Fruit fly (Drosophila melanogaster) whole organism, wandering third instar larva: ENCODE measurements around the gene wts.
A peak's percentile ranks its signal among the peaks of the same experiment; 100 is the strongest.

Experiments
- Abd-B ChIP-seq: fragments of >200 bp; optimal IDR thresholded peaks from 2 replicates; lab custom pipeline; 2017; ENCODE audit warnings: missing biosample characterization, missing genetic modification characterization
- CG32264 ChIP-seq: fragments of 200-800 bp; sonication (Bioruptor generic); optimal IDR thresholded peaks from 2 replicates; lab custom pipeline; 2016; ENCODE audit warnings: missing biosample characterization, missing genetic modification characterization
- CG9705 ChIP-seq: fragments of 200-800 bp; sonication (Bioruptor generic); optimal IDR thresholded peaks from 2 replicates; lab custom pipeline; 2018; ENCODE audit warnings: missing biosample characterization, mild to moderate bottlenecking, missing genetic modification characterization
- CrebA ChIP-seq: fragments of 200-800 bp; sonication (Bioruptor generic); optimal IDR thresholded peaks from 2 replicates; lab custom pipeline; 2016; ENCODE audit warnings: missing biosample characterization, mild to moderate bottlenecking, missing genetic modification characterization, borderline replicate concordance
- Dfd ChIP-seq: fragments of >200 bp; optimal IDR thresholded peaks from 2 replicates; lab custom pipeline; 2017; ENCODE audit warnings: missing biosample characterization, missing genetic modification characterization
- Dif ChIP-seq: fragments of 200-275, 200-300 bp; sonication (Bioruptor generic); optimal IDR thresholded peaks from 2 replicates; lab custom pipeline; 2018; ENCODE audit warnings: missing biosample characterization, missing genetic modification characterization; ENCODE audit not compliant: partially characterized antibody
- GATAd ChIP-seq: sonication (Bioruptor generic); optimal IDR thresholded peaks from 2 replicates; lab custom pipeline; 2016; ENCODE audit warnings: missing biosample characterization, missing genetic modification characterization
- HLH106 ChIP-seq: fragments of 200-800 bp; optimal IDR thresholded peaks from 3 replicates; lab custom pipeline; 2019; ENCODE audit warnings: missing biosample characterization, mild to moderate bottlenecking, missing genetic modification characterization, moderate library complexity
- Hnf4 ChIP-seq: fragments of 200-800 bp; sonication (Bioruptor generic); optimal IDR thresholded peaks from 2 replicates; lab custom pipeline; 2016; ENCODE audit warnings: missing biosample characterization, mild to moderate bottlenecking, missing genetic modification characterization
- Hr78 ChIP-seq: fragments of >200 bp; optimal IDR thresholded peaks from 2 replicates; lab custom pipeline; 2017; ENCODE audit warnings: missing biosample characterization, missing genetic modification characterization
- Hr83 ChIP-seq: fragments of 200-300 bp; sonication (Bioruptor generic); optimal IDR thresholded peaks from 2 replicates; lab custom pipeline; 2016; ENCODE audit warnings: missing biosample characterization, mild to moderate bottlenecking, missing genetic modification characterization, moderate library complexity; ENCODE audit not compliant: poor library complexity, severe bottlenecking
- Jra ChIP-seq: sonication (Bioruptor generic); optimal IDR thresholded peaks from 2 replicates; lab custom pipeline; 2016; ENCODE audit warnings: missing biosample characterization, missing genetic modification characterization
- Mio ChIP-seq: sonication (Bioruptor generic); optimal IDR thresholded peaks from 2 replicates; lab custom pipeline; 2016; ENCODE audit warnings: missing biosample characterization, missing genetic modification characterization
- Myc ChIP-seq: fragments of >200 bp; optimal IDR thresholded peaks from 2 replicates; lab custom pipeline; 2017
- N ChIP-seq: fragments of >200 bp; optimal IDR thresholded peaks from 2 replicates; lab custom pipeline; 2018; ENCODE audit warnings: missing biosample characterization, missing external identifiers, missing genetic modification characterization
- OdsH ChIP-seq: fragments of 200-800 bp; sonication (Bioruptor generic); optimal IDR thresholded peaks from 2 replicates; lab custom pipeline; 2016; ENCODE audit warnings: missing biosample characterization, mild to moderate bottlenecking, missing genetic modification characterization
- Rel ChIP-seq, 2 experiments: fragments of 200-800 bp; sonication (Bioruptor generic) in 1 of 2; optimal IDR thresholded peaks; 2 replicates in 1 of 2; 3 replicates in 1 of 2; lab custom pipeline; 2016 to 2019; ENCODE audit warnings: mild to moderate bottlenecking in 2 of 2, missing biosample characterization in 2 of 2, missing genetic modification characterization in 2 of 2, moderate library complexity in 1 of 2
- Sp1 ChIP-seq: fragments of 200-800 bp; sonication (Bioruptor generic); optimal IDR thresholded peaks from 3 replicates; lab custom pipeline; 2019; ENCODE audit warnings: missing biosample characterization, mild to moderate bottlenecking, missing genetic modification characterization, moderate library complexity
- Vsx2 ChIP-seq: fragments of 200-300, 225-300 bp; sonication (Bioruptor generic); optimal IDR thresholded peaks from 2 replicates; lab custom pipeline; 2018; ENCODE audit warnings: missing biosample characterization, missing genetic modification characterization; ENCODE audit not compliant: partially characterized antibody
- br ChIP-seq: fragments of 200-800 bp; sonication (Bioruptor generic); optimal IDR thresholded peaks from 2 replicates; lab custom pipeline; 2016; ENCODE audit warnings: missing biosample characterization, missing genetic modification characterization
- brk ChIP-seq: fragments of 200-800 bp; sonication (Bioruptor generic); optimal IDR thresholded peaks from 2 replicates; lab custom pipeline; 2016; ENCODE audit warnings: missing biosample characterization, mild to moderate bottlenecking, missing genetic modification characterization
- dl ChIP-seq, 2 experiments: fragments of 175-275, 200-275 bp in 1 of 2; fragments of 200-275 bp in 1 of 2; sonication (Bioruptor generic); optimal IDR thresholded peaks; lab custom pipeline; 2018; ENCODE audit warnings: mild to moderate bottlenecking in 2 of 2, missing biosample characterization in 2 of 2, missing genetic modification characterization in 2 of 2, moderate library complexity in 2 of 2; ENCODE audit not compliant: partially characterized antibody in 2 of 2, insufficient read depth in 1 of 2
- dmrt93B ChIP-seq: fragments of 200-800 bp; sonication (Bioruptor generic); optimal IDR thresholded peaks from 2 replicates; lab custom pipeline; 2018; ENCODE audit warnings: missing biosample characterization, mild to moderate bottlenecking, missing genetic modification characterization
- dsf ChIP-seq: sonication (Bioruptor generic); optimal IDR thresholded peaks from 2 replicates; lab custom pipeline; 2016; ENCODE audit warnings: missing biosample characterization, missing genetic modification characterization, borderline replicate concordance
- ey ChIP-seq: fragments of 200-800 bp; sonication (Bioruptor generic); optimal IDR thresholded peaks from 2 replicates; lab custom pipeline; 2016; ENCODE audit warnings: missing biosample characterization, missing genetic modification characterization
- foxo ChIP-seq, 2 experiments: fragments of 200-800 bp; sonication (Bioruptor generic); optimal IDR thresholded peaks; 2 replicates in 1 of 2; 3 replicates in 1 of 2; lab custom pipeline; 2016 to 2017; ENCODE audit warnings: missing biosample characterization in 2 of 2, missing genetic modification characterization in 2 of 2
- fru ChIP-seq: fragments of 200-800 bp; sonication (Bioruptor generic); optimal IDR thresholded peaks from 3 replicates; lab custom pipeline; 2016; ENCODE audit warnings: missing biosample characterization, mild to moderate bottlenecking, missing genetic modification characterization
- h ChIP-seq: fragments of 200-800 bp; sonication (Bioruptor generic); optimal IDR thresholded peaks from 3 replicates; lab custom pipeline; 2016; ENCODE audit warnings: missing biosample characterization, mild to moderate bottlenecking, missing genetic modification characterization
- jim ChIP-seq: fragments of 175-275, 200-325 bp; sonication (Bioruptor generic); optimal IDR thresholded peaks from 2 replicates; lab custom pipeline; 2016; ENCODE audit warnings: missing biosample characterization, mild to moderate bottlenecking, missing genetic modification characterization
- lola ChIP-seq: fragments of >200 bp; optimal IDR thresholded peaks from 2 replicates; lab custom pipeline; 2017; ENCODE audit warnings: missing biosample characterization, missing genetic modification characterization
- pan ChIP-seq: fragments of >200 bp; optimal IDR thresholded peaks from 2 replicates; lab custom pipeline; 2017
- psq ChIP-seq: fragments of 200-800 bp; sonication (Bioruptor generic); optimal IDR thresholded peaks from 3 replicates; lab custom pipeline; 2017; ENCODE audit warnings: missing biosample characterization, mild to moderate bottlenecking, missing genetic modification characterization, moderate library complexity
- rgr ChIP-seq: fragments of 200-800 bp; sonication (Bioruptor generic); optimal IDR thresholded peaks from 3 replicates; lab custom pipeline; 2016; ENCODE audit warnings: missing biosample characterization, mild to moderate bottlenecking, missing genetic modification characterization
- sage ChIP-seq: fragments of 200-800 bp; sonication (Bioruptor generic); optimal IDR thresholded peaks from 2 replicates; lab custom pipeline; 2016; ENCODE audit warnings: missing biosample characterization, mild to moderate bottlenecking, missing genetic modification characterization
- sv ChIP-seq: fragments of 200-800 bp; sonication (Bioruptor generic); optimal IDR thresholded peaks from 3 replicates; lab custom pipeline; 2016; ENCODE audit warnings: missing biosample characterization, missing genetic modification characterization
- tai ChIP-seq: sonication (Bioruptor generic); optimal IDR thresholded peaks from 2 replicates; lab custom pipeline; 2016; ENCODE audit warnings: missing biosample characterization, missing genetic modification characterization
- usp ChIP-seq: fragments of >200 bp; optimal IDR thresholded peaks from 2 replicates; lab custom pipeline; 2017; ENCODE audit warnings: missing biosample characterization, missing genetic modification characterization
- woc ChIP-seq: sonication (Bioruptor generic); optimal IDR thresholded peaks from 2 replicates; lab custom pipeline; 2016; ENCODE audit warnings: missing biosample characterization, mild to moderate bottlenecking, missing genetic modification characterization

Gene wts

dm6 chr3R:30842199-30842598 is 35.8 kb upstream of the wts start (continued):
- TF ChIP-seq fru (GFP tag; lab: Kevin White, UChicago) (peak; percentile 14), Myc (lab: Kevin White, UChicago) (no peak), Rel (GFP tag; optimal IDR thresholded peaks at IDR 0.05; lab: Kevin White, UChicago) (no peak), Rel (tag; optimal IDR thresholded peaks at IDR 0.05; lab: Kevin White, UChicago) (no peak), Vsx2 (no peak)
- TF ChIP-seq, all 38 proteins: peak for 11

dm6 chr3R:30840741-30841140 is 34.3 kb upstream of the wts start:
- TF ChIP-seq Hr78 (no peak), dmrt93B (GFP tag; lab: Kevin White, UChicago) (no peak), rgr (GFP tag; lab: Kevin White, UChicago) (no peak), CrebA (GFP tag; lab: Kevin White, UChicago) (no peak), Abd-B (GFP tag; lab: Kevin White, UChicago) (no peak), OdsH (no peak), sv (no peak), Hr83 (GFP tag; lab: Kevin White, UChicago) (no peak), HLH106 (tag; lab: Kevin White, UChicago) (no peak), foxo (GFP tag; optimal IDR thresholded peaks at IDR 0.05; lab: Kevin White, UChicago) (no peak), pan (lab: Kevin White, UChicago) (no peak), usp (no peak), woc (GFP tag; lab: Kevin White, UChicago) (no peak), dl (GFP tag; optimal IDR thresholded peaks at IDR 0.05; lab: Kevin White, UChicago; ENCODE audit: insufficient read depth in 1 of 2, partially characterized antibody in 2 of 2) (no peak), jim (GFP tag; lab: Kevin White, UChicago) (no peak), ey (GFP tag; lab: Kevin White, UChicago) (no peak)

dm6 chr3R:30833078-30833477 is 26.7 kb upstream of the wts start:
- no peak for TF ChIP-seq usp
- no peak for TF ChIP-seq sv
- TF ChIP-seq Myc (lab: Kevin White, UChicago): no peak
- peak; percentile 4 for TF ChIP-seq ey (GFP tag; lab: Kevin White, UChicago)
- no peak for TF ChIP-seq lola (GFP tag; lab: Kevin White, UChicago)
- no peak for TF ChIP-seq Rel (GFP tag; optimal IDR thresholded peaks at IDR 0.05; lab: Kevin White, UChicago)
- TF ChIP-seq Rel (tag; optimal IDR thresholded peaks at IDR 0.05; lab: Kevin White, UChicago): no peak
- TF ChIP-seq Hr78: no peak
- no peak for TF ChIP-seq Jra (GFP tag; lab: Kevin White, UChicago)
- TF ChIP-seq Sp1 (GFP tag; lab: Kevin White, UChicago): peak; percentile 16
- no peak for TF ChIP-seq Hr83 (GFP tag; lab: Kevin White, UChicago)
- TF ChIP-seq pan (lab: Kevin White, UChicago): no peak
- TF ChIP-seq HLH106 (tag; lab: Kevin White, UChicago): no peak
- peak; percentile 17 for TF ChIP-seq brk (GFP tag; lab: Kevin White, UChicago)
- TF ChIP-seq foxo (GFP tag; optimal IDR thresholded peaks at IDR 0.05; lab: Kevin White, UChicago): peak in 1 of 2 experiments; percentile 66
- no peak for TF ChIP-seq GATAd (GFP tag; lab: Kevin White, UChicago)
- peak; percentile 59 for TF ChIP-seq rgr (GFP tag; lab: Kevin White, UChicago)
- TF ChIP-seq Abd-B (GFP tag; lab: Kevin White, UChicago): no peak
- TF ChIP-seq dl (GFP tag; optimal IDR thresholded peaks at IDR 0.05; lab: Kevin White, UChicago; ENCODE audit: insufficient read depth in 1 of 2, partially characterized antibody in 2 of 2): no peak
- no peak for TF ChIP-seq N
- no peak for TF ChIP-seq CG9705
- TF ChIP-seq fru (GFP tag; lab: Kevin White, UChicago): peak; percentile 19
- no peak for TF ChIP-seq tai (GFP tag; lab: Kevin White, UChicago)
- no peak for TF ChIP-seq dmrt93B (GFP tag; lab: Kevin White, UChicago)
- no peak for TF ChIP-seq Vsx2
- peak; percentile 40 for TF ChIP-seq Hnf4 (GFP tag; lab: Kevin White, UChicago)
- TF ChIP-seq woc (GFP tag; lab: Kevin White, UChicago): no peak
- TF ChIP-seq Mio (GFP tag; lab: Kevin White, UChicago): no peak
- TF ChIP-seq Dif (GFP tag; lab: Kevin White, UChicago): no peak
- no peak for TF ChIP-seq CG32264 (GFP tag; lab: Kevin White, UChicago)
- TF ChIP-seq psq (GFP tag; lab: Kevin White, UChicago): peak; percentile 39
- TF ChIP-seq OdsH: peak; percentile 46
- no peak for TF ChIP-seq CrebA (GFP tag; lab: Kevin White, UChicago)
- no peak for TF ChIP-seq Dfd (GFP tag; lab: Kevin White, UChicago)
- TF ChIP-seq sage (GFP tag; lab: Kevin White, UChicago): no peak
- TF ChIP-seq br (GFP tag; lab: Kevin White, UChicago): no peak
- no peak for TF ChIP-seq jim (GFP tag; lab: Kevin White, UChicago)
- TF ChIP-seq h (GFP tag; lab: Kevin White, UChicago): peak; percentile 50
- TF ChIP-seq dsf (GFP tag; lab: Kevin White, UChicago): no peak
